Worm (Caenorhabditis elegans): ENCODE results near the gene F57G9.7.

- TF ChIP-seq ref-1 (GFP tag; conservative IDR thresholded peaks at IDR 0.05) (no peak), flt-1 (GFP tag; IDR thresholded peaks at IDR 0.05) (no peak), cog-1 (tag; optimal IDR thresholded peaks at IDR 0.05) (no peak), ztf-23 (GFP tag; IDR thresholded peaks at IDR 0.05) (no peak)
These were observed 16.7 kb downstream of the F57G9.7 start for ce11 chrII:12380888-12381287.

Data from whole organism, midembryonic.